Fruit fly (Drosophila melanogaster): ENCODE data around the gene Gnpnat.

Gnpnat gene

DNA sequence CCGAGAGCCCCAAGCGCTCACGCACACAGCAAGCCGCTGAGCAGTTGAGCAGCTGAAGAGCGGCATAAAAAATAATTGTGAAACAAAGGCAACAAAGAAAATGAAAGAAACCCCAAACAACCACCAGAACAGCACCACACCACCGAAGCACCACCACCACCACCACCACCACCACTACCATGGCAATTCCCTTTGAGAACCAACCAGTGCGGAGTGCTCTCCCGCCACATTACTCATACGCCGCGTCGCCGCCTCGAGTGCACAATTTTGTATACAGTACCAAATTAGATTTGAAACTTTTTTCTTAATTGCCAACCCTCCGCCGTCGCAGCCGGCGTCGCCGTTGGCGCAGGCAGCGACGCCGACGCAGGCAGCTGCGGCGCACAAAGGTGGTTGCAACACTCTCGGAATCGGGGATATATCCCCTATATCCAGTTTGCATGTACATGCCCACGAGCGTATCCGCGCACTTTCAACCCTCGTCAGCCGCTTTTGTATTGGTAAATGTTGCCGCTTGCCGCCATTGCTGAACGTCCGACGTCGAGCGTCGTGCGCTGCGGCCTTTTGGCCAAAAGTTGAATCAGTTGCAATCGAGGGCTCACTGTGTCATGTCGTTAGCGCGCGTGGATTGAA, 46.0 kb upstream of the Gnpnat start, which contains the start of gene dmrt99B:
TSS of gene dmrt99B (plus strand) at position 583 of the 633 bp plus-strand sequence.
- TF ChIP-seq Hr96 (GFP tag; optimal IDR thresholded peaks at IDR 0.05), result no peak
- TF ChIP-seq kay (GFP tag; ENCODE audit: borderline replicate concordance), result no peak

DNA sequence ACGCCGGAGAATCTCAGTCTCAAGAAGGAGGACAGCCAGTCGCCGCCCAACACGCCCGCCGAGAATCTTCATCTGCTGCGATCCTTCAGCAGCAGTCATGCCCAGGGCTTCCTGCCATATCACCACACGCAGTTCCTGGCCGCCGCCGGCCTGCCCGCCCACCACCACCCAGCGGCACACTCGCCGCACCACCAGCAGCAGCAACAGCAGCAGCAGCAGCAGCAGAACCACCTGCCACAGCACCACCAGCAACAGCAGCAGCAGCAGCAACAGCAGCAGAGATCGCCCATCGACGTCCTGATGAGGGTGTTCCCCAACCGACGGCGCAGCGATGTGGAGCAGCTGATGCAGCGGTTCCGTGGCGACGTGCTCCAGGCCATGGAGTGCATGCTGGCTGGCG, 42.3 kb upstream of the Gnpnat start:
- no peak for TF ChIP-seq CG12768 (GFP tag; optimal IDR thresholded peaks at IDR 0.05)
- TF ChIP-seq CG7101 (tag; optimal IDR thresholded peaks at IDR 0.05), result no peak
- no peak for TF ChIP-seq CG11617 (GFP tag; optimal IDR thresholded peaks at IDR 0.05)
- no peak for TF ChIP-seq kay (GFP tag; ENCODE audit: borderline replicate concordance)
- TF ChIP-seq cnc (optimal IDR thresholded peaks at IDR 0.05), result no peak
- TF ChIP-seq CG1620 (GFP tag; optimal IDR thresholded peaks at IDR 0.05), result no peak
- TF ChIP-seq ovo (GFP tag; optimal IDR thresholded peaks at IDR 0.05), result no peak
- no peak for TF ChIP-seq pad (GFP tag; optimal IDR thresholded peaks at IDR 0.05)
- no peak for TF ChIP-seq CG14711 (tag; optimal IDR thresholded peaks at IDR 0.05)

DNA sequence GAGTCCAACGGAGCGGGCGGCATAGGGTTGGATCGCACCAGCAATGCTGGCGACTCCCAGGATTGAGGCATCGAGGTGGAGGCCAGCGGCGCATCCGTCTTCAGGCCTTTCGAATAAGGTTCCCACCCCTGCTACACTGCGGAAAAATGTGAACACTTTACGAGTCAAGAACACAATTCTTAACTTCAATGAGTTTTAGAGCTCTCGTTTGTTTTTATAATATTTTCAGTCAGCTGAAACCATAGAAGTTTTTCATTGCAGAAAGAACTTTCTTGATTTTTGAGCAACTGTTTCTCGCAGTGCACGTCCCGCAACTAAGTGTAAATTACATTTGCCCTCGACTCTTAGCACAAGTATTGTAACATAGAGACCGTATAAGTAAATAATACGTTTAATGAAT, 41.7 kb upstream of the Gnpnat start:
- TF ChIP-seq ovo (GFP tag; optimal IDR thresholded peaks at IDR 0.05) (no peak), CG12768 (GFP tag; optimal IDR thresholded peaks at IDR 0.05) (no peak), cnc (optimal IDR thresholded peaks at IDR 0.05) (no peak), CG5204 (GFP tag; optimal IDR thresholded peaks at IDR 0.05) (no peak), Hr96 (GFP tag; optimal IDR thresholded peaks at IDR 0.05) (no peak), CG33017 (tag; optimal IDR thresholded peaks at IDR 0.05) (no peak), Crg-1 (GFP tag; optimal IDR thresholded peaks at IDR 0.05) (no peak), toe (GFP tag; optimal IDR thresholded peaks at IDR 0.05) (no peak), CG7045 (GFP tag; optimal IDR thresholded peaks at IDR 0.05) (no peak), Clk (GFP tag; optimal IDR thresholded peaks at IDR 0.05) (no peak), kay (GFP tag; ENCODE audit: borderline replicate concordance) (no peak), cic (GFP tag; optimal IDR thresholded peaks at IDR 0.05) (no peak), CG14711 (tag; optimal IDR thresholded peaks at IDR 0.05) (no peak), CG7101 (tag; optimal IDR thresholded peaks at IDR 0.05) (no peak), bab1 (GFP tag; optimal IDR thresholded peaks at IDR 0.05) (no peak), pad (GFP tag; optimal IDR thresholded peaks at IDR 0.05) (no peak), CG11617 (GFP tag; optimal IDR thresholded peaks at IDR 0.05) (no peak)

DNA sequence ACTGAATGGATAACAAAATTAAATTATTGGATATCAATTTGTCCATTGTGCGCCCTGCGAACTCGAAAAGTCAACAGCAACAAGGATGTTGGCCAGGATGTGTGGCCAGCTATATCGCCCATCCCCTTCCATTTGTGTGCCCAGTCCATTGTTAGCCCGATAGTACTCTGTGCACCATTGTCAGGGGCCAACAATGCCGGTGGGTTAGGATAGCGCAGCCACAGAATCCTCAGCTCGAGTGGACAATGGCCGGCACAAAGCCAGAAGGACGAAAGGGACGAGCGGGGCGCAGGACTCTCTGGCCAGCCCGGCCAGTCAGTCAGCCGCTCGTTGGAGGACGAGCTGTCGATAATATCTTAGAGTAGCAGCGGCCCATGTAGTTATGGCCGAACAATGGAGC, 40.2 kb upstream of the Gnpnat start:
- no peak for TF ChIP-seq kay (GFP tag; ENCODE audit: borderline replicate concordance)
- no peak for TF ChIP-seq CG12768 (GFP tag; optimal IDR thresholded peaks at IDR 0.05)
- TF ChIP-seq CG5204 (GFP tag; optimal IDR thresholded peaks at IDR 0.05), result no peak
- TF ChIP-seq ovo (GFP tag; optimal IDR thresholded peaks at IDR 0.05), result no peak
- TF ChIP-seq toe (GFP tag; optimal IDR thresholded peaks at IDR 0.05), result no peak
- no peak for TF ChIP-seq CG7101 (tag; optimal IDR thresholded peaks at IDR 0.05)
- TF ChIP-seq CG11617 (GFP tag; optimal IDR thresholded peaks at IDR 0.05), result no peak
- no peak for TF ChIP-seq bab1 (GFP tag; optimal IDR thresholded peaks at IDR 0.05)
- no peak for TF ChIP-seq Clk (GFP tag; optimal IDR thresholded peaks at IDR 0.05)

DNA sequence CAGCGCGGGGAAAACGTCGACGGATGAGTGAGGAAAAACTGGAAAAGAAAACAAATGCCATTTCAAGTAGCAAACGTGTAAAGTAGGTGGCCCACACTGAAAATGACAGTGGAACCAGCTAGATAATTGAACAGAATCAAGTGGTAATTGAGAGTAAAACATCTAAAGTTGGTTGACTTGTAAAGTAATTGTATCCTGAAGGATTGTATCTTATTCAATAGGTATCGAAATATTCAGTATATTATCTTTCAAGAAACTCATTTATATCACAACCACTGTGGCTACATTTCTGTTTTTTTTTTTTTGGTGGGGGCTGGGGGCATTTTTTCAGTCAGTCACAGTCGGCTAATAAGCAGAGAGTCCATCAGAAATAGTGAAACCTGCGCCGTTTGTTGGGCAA, 38.9 kb upstream of the Gnpnat start:
- TF ChIP-seq ovo (GFP tag; optimal IDR thresholded peaks at IDR 0.05) (no peak), CG33017 (tag; optimal IDR thresholded peaks at IDR 0.05) (no peak)

DNA sequence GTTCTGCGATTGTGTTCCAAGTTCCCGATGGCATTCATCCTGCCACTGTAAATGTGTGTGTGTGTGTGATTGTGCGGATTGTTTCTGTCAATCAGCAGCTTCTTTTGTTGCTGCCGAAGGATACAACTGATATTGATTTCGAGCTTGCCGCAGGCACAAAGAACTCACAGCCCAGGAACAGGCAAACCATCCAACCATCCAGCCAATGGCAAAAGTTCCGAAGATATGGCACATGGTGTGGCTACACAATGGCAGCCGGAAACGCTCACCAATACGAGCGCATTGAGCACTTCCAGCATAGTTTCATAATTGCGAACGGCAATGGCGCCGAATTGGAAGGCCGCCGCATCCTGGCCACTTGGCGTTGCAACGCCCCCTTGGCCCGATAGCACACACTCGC, 36.3 kb upstream of the Gnpnat start:
- no peak for TF ChIP-seq kay (GFP tag; ENCODE audit: borderline replicate concordance)
- no peak for TF ChIP-seq CG7045 (GFP tag; optimal IDR thresholded peaks at IDR 0.05)
- no peak for TF ChIP-seq CG5204 (GFP tag; optimal IDR thresholded peaks at IDR 0.05)
- TF ChIP-seq CG14711 (tag; optimal IDR thresholded peaks at IDR 0.05), result no peak

DNA sequence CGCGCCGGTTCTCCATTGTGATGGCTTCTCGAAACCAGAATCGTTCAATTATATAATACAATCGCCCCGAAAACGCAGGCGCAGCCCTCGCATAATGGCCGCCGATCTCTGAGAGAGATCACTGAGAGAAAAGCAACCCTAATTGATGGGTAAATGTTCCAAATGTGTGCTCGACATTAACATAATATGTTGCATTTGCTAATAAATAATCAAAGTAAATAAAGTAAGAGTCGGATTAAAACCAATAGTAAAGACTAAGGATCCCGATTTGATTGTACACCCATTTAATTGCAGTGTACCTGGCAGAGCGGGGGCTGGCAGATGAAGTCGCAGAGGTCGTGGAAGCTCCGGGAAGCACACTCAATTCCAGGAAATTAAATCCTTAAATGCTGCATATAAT, 33.5 kb upstream of the Gnpnat start:
- TF ChIP-seq bab1 (GFP tag; optimal IDR thresholded peaks at IDR 0.05), result no peak
- no peak for TF ChIP-seq CG14711 (tag; optimal IDR thresholded peaks at IDR 0.05)
- TF ChIP-seq CG1620 (GFP tag; optimal IDR thresholded peaks at IDR 0.05), result no peak
- TF ChIP-seq CG5204 (GFP tag; optimal IDR thresholded peaks at IDR 0.05), result no peak
- no peak for TF ChIP-seq Crg-1 (GFP tag; optimal IDR thresholded peaks at IDR 0.05)
- no peak for TF ChIP-seq CG7101 (tag; optimal IDR thresholded peaks at IDR 0.05)
- TF ChIP-seq cnc (optimal IDR thresholded peaks at IDR 0.05), result no peak
- TF ChIP-seq CG33017 (tag; optimal IDR thresholded peaks at IDR 0.05), result no peak
- no peak for TF ChIP-seq CG11617 (GFP tag; optimal IDR thresholded peaks at IDR 0.05)
- TF ChIP-seq cic (GFP tag; optimal IDR thresholded peaks at IDR 0.05), result no peak
- no peak for TF ChIP-seq pad (GFP tag; optimal IDR thresholded peaks at IDR 0.05)
- TF ChIP-seq Mnt (GFP tag; optimal IDR thresholded peaks at IDR 0.05), result no peak
- no peak for TF ChIP-seq Hr96 (GFP tag; optimal IDR thresholded peaks at IDR 0.05)
- TF ChIP-seq toe (GFP tag; optimal IDR thresholded peaks at IDR 0.05), result no peak
- no peak for TF ChIP-seq kay (GFP tag; ENCODE audit: borderline replicate concordance)
- no peak for TF ChIP-seq Clk (GFP tag; optimal IDR thresholded peaks at IDR 0.05)
- no peak for TF ChIP-seq CG12768 (GFP tag; optimal IDR thresholded peaks at IDR 0.05)
- TF ChIP-seq tj (GFP tag; optimal IDR thresholded peaks at IDR 0.05), result no peak

All from whole organism, adult.